Fruit fly (Drosophila melanogaster): ENCODE measurements around the gene CG3021.
A peak's percentile ranks its signal among the peaks of the same experiment; 100 is the strongest.

DNA sequence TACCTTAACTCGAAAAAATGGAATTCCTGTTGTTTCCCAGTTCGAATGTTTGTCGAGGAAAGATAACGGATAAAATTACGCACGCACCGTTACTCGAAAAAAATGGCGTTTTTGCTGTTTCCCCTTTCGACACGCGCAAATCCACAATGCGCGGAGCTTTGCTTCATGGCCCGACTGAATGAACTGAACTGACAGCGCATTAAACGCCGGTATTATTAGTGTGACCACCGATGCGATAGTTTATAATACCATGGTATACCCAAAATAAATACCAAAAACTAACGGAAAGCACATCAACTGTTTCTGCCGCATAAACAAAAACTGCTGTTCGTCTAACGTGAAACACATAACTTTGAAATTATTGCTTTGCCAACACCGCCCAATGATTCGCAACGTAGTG lies at the start of gene CG3021, which contains the start of the genes CG32814 and CG11638:
- TF ChIP-seq CG15696 (tag; optimal IDR thresholded peaks at IDR 0.05) (no peak), CG4854 (GFP tag; optimal IDR thresholded peaks at IDR 0.05) (no peak), CG18476 (GFP tag; optimal IDR thresholded peaks at IDR 0.05) (no peak), CG7839 (tag; optimal IDR thresholded peaks at IDR 0.05) (peak; percentile 30)
